Fruit fly (Drosophila melanogaster): ENCODE measurements around the gene Srp68.

dm6 chr3L:9017414-9017813, 42.6 kb downstream of the Srp68 start:
- TF ChIP-seq ttk (optimal IDR thresholded peaks at IDR 0.05) (no peak), h (optimal IDR thresholded peaks at IDR 0.05) (no peak), psq (optimal IDR thresholded peaks at IDR 0.05) (no peak), insv (optimal IDR thresholded peaks at IDR 0.05) (no peak)
